Fruit fly (Drosophila melanogaster) whole organism: ENCODE measurements around the gene CG4133.

Experiments used
- CG8478 ChIP-seq: fragments of >200 bp; optimal IDR thresholded peaks from 2 replicates; lab custom pipeline; 2018; ENCODE audit warnings: inconsistent platforms
- EcR ChIP-seq, 2 experiments: fragments of >200 bp; optimal IDR thresholded peaks; 2 replicates each; lab custom pipeline; 2017; ENCODE audit warnings: missing biosample characterization in 2 of 2, missing genetic modification characterization in 2 of 2, missing genetic modification reagents in 2 of 2

dm6 chr2L:496436-496835, 41.1 kb downstream of the CG4133 start:
- TF ChIP-seq EcR (GFP tag; optimal IDR thresholded peaks at IDR 0.05; lab: Kevin White, UChicago) = no peak
- TF ChIP-seq CG8478 (lab: Kevin White, UChicago) = no peak
